Worm (Caenorhabditis elegans) whole organism, early embryonic: ENCODE data around the gene C35D10.5.
A peak's percentile ranks its signal among the peaks of the same experiment; 100 is the strongest.

Experiments used
- B0310.2 ChIP-seq: sonication (generic microtip); optimal IDR thresholded peaks from 2 replicates; lab custom pipeline; 2016; ENCODE audit warnings: mild to moderate bottlenecking, missing genetic modification characterization, missing compliant biosample characterization
- F13C5.2 ChIP-seq: sonication (generic microtip); optimal IDR thresholded peaks from 2 replicates; lab custom pipeline; 2017; ENCODE audit warnings: mild to moderate bottlenecking, missing genetic modification characterization, inconsistent platforms, missing compliant biosample characterization
- aly-1 ChIP-seq: sonication (generic microtip); optimal IDR thresholded peaks from 2 replicates; lab custom pipeline; 2016; ENCODE audit warnings: missing genetic modification characterization, missing compliant biosample characterization
- ama-1 ChIP-seq: fragments of 150-350 bp; optimal IDR thresholded peaks from 2 replicates; lab custom pipeline; 2014
- ceh-13 ChIP-seq: fragments of 200-800 bp; sonication (Bioruptor generic); optimal IDR thresholded peaks from 2 replicates; lab custom pipeline; 2018; ENCODE audit warnings: mild to moderate bottlenecking, missing genetic modification characterization, missing compliant biosample characterization
- ceh-36 ChIP-seq: sonication (generic microtip); optimal IDR thresholded peaks from 2 replicates; lab custom pipeline; 2016; ENCODE audit warnings: missing genetic modification characterization, inconsistent platforms, missing compliant biosample characterization
- ets-7 ChIP-seq: sonication (generic microtip); optimal IDR thresholded peaks from 2 replicates; lab custom pipeline; 2016; ENCODE audit warnings: missing genotype, missing genetic modification characterization, missing compliant biosample characterization
- flt-1 ChIP-seq: fragments of 200-800 bp; sonication (Bioruptor generic); IDR thresholded peaks from 2 replicates; pipeline ENCODE4 v1.3.6; 2022; ENCODE audit warnings: missing genetic modification characterization, missing compliant biosample characterization
- hmbx-1 ChIP-seq: sonication (generic microtip); optimal IDR thresholded peaks from 2 replicates; lab custom pipeline; 2016; ENCODE audit warnings: mild to moderate bottlenecking, missing genetic modification characterization, missing compliant biosample characterization
- hmg-4 ChIP-seq: fragments of 200-800 bp; sonication (Bioruptor generic); optimal IDR thresholded peaks from 2 replicates; lab custom pipeline; 2018; ENCODE audit warnings: mild to moderate bottlenecking, missing genetic modification characterization, missing compliant biosample characterization
- hnd-1 ChIP-seq: sonication (generic microtip); optimal IDR thresholded peaks from 2 replicates; lab custom pipeline; 2016; ENCODE audit warnings: missing genetic modification characterization, missing compliant biosample characterization
- pes-1 ChIP-seq: fragments of 200-800 bp; sonication (Bioruptor generic); IDR thresholded peaks from 2 replicates; pipeline ENCODE4 v1.3.6; 2022; ENCODE audit warnings: missing genetic modification reagents, missing genetic modification characterization, missing compliant biosample characterization
- scrt-1 ChIP-seq: fragments of 200-800 bp; sonication (Bioruptor generic); IDR thresholded peaks from 2 replicates; pipeline ENCODE4 v1.3.6; 2022; ENCODE audit warnings: missing genetic modification characterization, missing compliant biosample characterization
- sea-1 ChIP-seq: fragments of 200-800 bp; sonication (Bioruptor generic); conservative IDR thresholded peaks from 2 replicates; pipeline ENCODE4 v1.3.6; 2022; ENCODE audit warnings: missing genetic modification characterization, missing compliant biosample characterization
- tbx-11 ChIP-seq: fragments of 200-800 bp; sonication (Bioruptor generic); IDR thresholded peaks from 2 replicates; pipeline ENCODE4 v1.3.6; 2022; ENCODE audit warnings: missing genetic modification characterization, missing compliant biosample characterization
- tbx-37 ChIP-seq: fragments of 200-800 bp; sonication (Bioruptor generic); conservative IDR thresholded peaks from 2 replicates; pipeline ENCODE4 v1.3.6; 2022; ENCODE audit warnings: missing genetic modification reagents, missing genetic modification characterization, missing compliant biosample characterization
- tra-4 ChIP-seq: sonication (generic microtip); optimal IDR thresholded peaks from 2 replicates; lab custom pipeline; 2017; ENCODE audit warnings: missing genetic modification characterization, missing compliant biosample characterization

C35D10.5 gene

DNA sequence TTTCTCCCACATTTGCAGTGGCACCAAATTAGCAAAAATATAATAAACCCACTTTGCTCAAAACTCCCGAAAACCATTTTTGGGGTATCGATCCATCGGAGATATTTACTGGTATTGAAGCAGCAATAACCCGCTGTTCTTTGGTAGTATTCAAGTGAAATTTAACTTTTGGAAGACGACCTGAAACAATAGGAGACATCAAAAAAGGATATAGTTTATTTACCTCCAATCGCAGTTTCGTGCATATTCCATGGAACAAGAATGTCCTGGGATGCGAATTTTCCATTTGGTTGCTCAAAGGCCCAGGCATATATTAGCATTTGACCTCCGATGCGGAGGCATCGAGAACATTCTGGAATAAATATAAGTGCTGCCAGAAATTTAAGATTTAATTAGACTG lies 11.2 kb downstream of the C35D10.5 start:
- no peak for TF ChIP-seq ceh-13
- TF ChIP-seq hnd-1, result no peak
- TF ChIP-seq aly-1 (tag; lab: Kevin White, UChicago), result no peak
- no peak for TF ChIP-seq ama-1
- no peak for TF ChIP-seq ceh-36
- no peak for TF ChIP-seq sea-1 (GFP tag; lab: Robert Waterston, UW)
- no peak for TF ChIP-seq ets-7 (tag; lab: Kevin White, UChicago)
- TF ChIP-seq B0310.2 (tag; lab: Kevin White, UChicago), result no peak
- no peak for TF ChIP-seq scrt-1 (GFP tag; lab: Robert Waterston, UW)
- no peak for TF ChIP-seq tbx-11
- TF ChIP-seq pes-1 (GFP tag; lab: Robert Waterston, UW), result no peak
- TF ChIP-seq flt-1 (GFP tag; lab: Robert Waterston, UW), result no peak
- TF ChIP-seq hmbx-1, result no peak
- no peak for TF ChIP-seq hmg-4 (GFP tag; lab: Kevin White, UChicago)
- no peak for TF ChIP-seq tbx-37
- TF ChIP-seq tra-4, result no peak
- TF ChIP-seq F13C5.2 (tag; lab: Kevin White, UChicago), result no peak

- TF ChIP-seq ama-1 (no peak), ceh-13 (no peak), ets-7 (tag; lab: Kevin White, UChicago) (no peak), aly-1 (tag; lab: Kevin White, UChicago) (no peak), tra-4 (no peak), F13C5.2 (tag; lab: Kevin White, UChicago) (no peak), ceh-36 (no peak)
Observed at ce11 chrIII:4874671-4875070, 12.5 kb downstream of the C35D10.5 start, which contains the start of gene C35D10.12. C35D10.12 (minus strand) TSS chrIII:4874771.

- TF ChIP-seq hmbx-1 (no peak), aly-1 (tag; lab: Kevin White, UChicago) (no peak), sea-1 (GFP tag; lab: Robert Waterston, UW) (no peak), pes-1 (GFP tag; lab: Robert Waterston, UW) (no peak), hmg-4 (GFP tag; lab: Kevin White, UChicago) (no peak), tbx-37 (no peak), B0310.2 (tag; lab: Kevin White, UChicago) (no peak), scrt-1 (GFP tag; lab: Robert Waterston, UW) (no peak), tra-4 (no peak), flt-1 (GFP tag; lab: Robert Waterston, UW) (no peak), ceh-36 (no peak), ets-7 (tag; lab: Kevin White, UChicago) (no peak), tbx-11 (no peak), ceh-13 (no peak), hnd-1 (no peak), ama-1 (no peak), F13C5.2 (tag; lab: Kevin White, UChicago) (no peak)
Observed at ce11 chrIII:4875663-4876062, 13.5 kb downstream of the C35D10.5 start.

DNA sequence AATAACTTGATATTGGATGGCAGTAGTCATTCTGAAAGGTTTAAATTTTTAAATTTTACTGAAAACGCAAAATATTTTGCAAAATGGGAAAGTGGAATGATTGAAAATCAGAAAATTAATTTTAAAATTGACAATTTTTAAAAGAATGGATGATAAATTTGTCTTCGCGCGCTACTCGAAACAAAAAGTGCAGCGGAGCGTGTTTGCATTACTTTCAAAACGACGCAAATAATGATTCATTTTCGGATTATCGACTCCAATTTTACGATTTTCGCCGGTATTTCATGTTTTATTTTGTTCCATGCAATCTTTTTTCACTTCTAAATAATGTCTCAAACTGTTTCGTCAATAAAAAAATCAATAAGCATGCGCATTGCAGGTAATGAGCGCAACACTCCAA lies 16.1 kb downstream of the C35D10.5 start, which contains the start of the genes tost-1 and arx-6:
tost-1 (minus strand) TSS at position 31 of the 400 bp plus-strand sequence.
arx-6 (plus strand) TSS at position 378 of the 400 bp plus-strand sequence.
- TF ChIP-seq ceh-36 (no peak), hmg-4 (GFP tag; lab: Kevin White, UChicago) (peak; percentile 35)

- no peak for TF ChIP-seq scrt-1 (GFP tag; lab: Robert Waterston, UW)
- no peak for TF ChIP-seq tbx-11
- TF ChIP-seq ceh-13, result no peak
- no peak for TF ChIP-seq hmbx-1
- no peak for TF ChIP-seq hnd-1
- TF ChIP-seq F13C5.2 (tag; lab: Kevin White, UChicago), result no peak
- TF ChIP-seq tbx-37, result no peak
- no peak for TF ChIP-seq ama-1
Observed at ce11 chrIII:4879445-4879844, 17.3 kb downstream of the C35D10.5 start, which contains the start of gene C35D10.1. C35D10.1 (plus strand) TSS chrIII:4879745.

DNA sequence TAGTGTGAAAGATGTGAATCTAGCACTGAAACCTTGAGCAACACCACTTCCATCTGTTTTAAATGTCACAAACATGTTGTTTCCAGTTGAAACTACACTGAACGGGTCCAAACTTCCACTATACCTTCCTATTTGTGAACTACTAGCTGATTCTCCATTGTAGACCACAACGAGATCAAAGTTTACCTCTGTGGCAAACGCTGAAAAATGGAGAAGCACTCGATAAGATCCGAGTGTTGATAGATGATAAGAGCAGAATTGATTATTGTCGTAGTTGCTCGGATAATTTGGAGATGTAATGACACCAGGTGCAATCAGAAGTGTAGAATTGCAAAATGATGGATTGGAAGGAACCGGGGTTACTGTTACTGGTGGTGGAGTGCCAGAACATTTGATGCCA lies 19.8 kb downstream of the C35D10.5 start:
- TF ChIP-seq tra-4, result no peak
- TF ChIP-seq scrt-1 (GFP tag; lab: Robert Waterston, UW), result no peak
- no peak for TF ChIP-seq B0310.2 (tag; lab: Kevin White, UChicago)
- TF ChIP-seq hmbx-1, result no peak
- TF ChIP-seq ceh-36, result no peak
- no peak for TF ChIP-seq tbx-11
- no peak for TF ChIP-seq F13C5.2 (tag; lab: Kevin White, UChicago)
- TF ChIP-seq ama-1, result no peak
- no peak for TF ChIP-seq ets-7 (tag; lab: Kevin White, UChicago)
- TF ChIP-seq ceh-13, result no peak
- no peak for TF ChIP-seq tbx-37
- TF ChIP-seq hnd-1, result no peak
- TF ChIP-seq pes-1 (GFP tag; lab: Robert Waterston, UW), result no peak
- TF ChIP-seq flt-1 (GFP tag; lab: Robert Waterston, UW), result no peak
- no peak for TF ChIP-seq hmg-4 (GFP tag; lab: Kevin White, UChicago)
- TF ChIP-seq sea-1 (GFP tag; lab: Robert Waterston, UW), result no peak
- no peak for TF ChIP-seq aly-1 (tag; lab: Kevin White, UChicago)

DNA sequence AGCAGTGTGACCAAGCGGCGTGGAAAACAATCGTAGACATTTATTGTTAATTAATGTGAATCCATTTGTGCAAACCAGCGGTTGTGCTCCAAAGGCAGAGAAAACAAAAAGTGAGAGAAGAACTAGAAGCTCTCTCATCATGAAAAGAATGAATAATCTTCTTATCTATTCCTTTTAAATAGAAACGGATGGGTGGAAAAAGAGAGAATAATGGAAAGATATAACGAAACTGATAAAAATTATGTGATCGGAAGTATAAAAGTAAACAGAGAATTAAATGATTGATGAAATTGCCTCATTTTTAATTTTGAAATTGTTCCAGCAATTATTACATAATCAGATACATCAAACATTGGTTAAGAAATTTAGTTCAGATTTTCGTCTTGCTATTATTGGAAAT lies 21.3 kb downstream of the C35D10.5 start, which contains the start of gene clec-5:
clec-5 (minus strand) TSS at position 178 of the 400 bp plus-strand sequence.
- TF ChIP-seq tbx-11 (no peak), pes-1 (GFP tag; lab: Robert Waterston, UW) (no peak), scrt-1 (GFP tag; lab: Robert Waterston, UW) (no peak)

DNA sequence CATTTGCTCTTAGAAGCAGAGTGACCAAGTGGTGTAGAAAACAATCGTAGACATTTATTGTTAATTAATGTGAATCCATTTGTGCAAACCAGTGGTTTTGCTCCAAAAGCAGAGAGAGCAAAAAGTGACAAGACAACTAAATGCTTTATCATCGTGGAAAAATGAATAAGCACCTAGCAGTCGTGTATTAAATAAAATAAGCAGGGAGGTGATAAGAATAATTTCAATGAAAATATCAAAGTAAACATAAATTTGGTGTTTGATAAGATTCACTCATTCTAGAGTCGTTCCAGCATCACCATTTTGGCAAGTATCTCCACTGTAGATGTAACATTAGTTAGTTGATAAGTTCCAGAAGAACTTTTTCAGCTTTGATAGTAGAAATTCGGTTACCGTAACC lies 25.1 kb downstream of the C35D10.5 start, which contains the start of gene clec-6:
clec-6 (minus strand) TSS at position 154 of the 400 bp plus-strand sequence.
- TF ChIP-seq ceh-36 (no peak), hmbx-1 (no peak), scrt-1 (GFP tag; lab: Robert Waterston, UW) (no peak), flt-1 (GFP tag; lab: Robert Waterston, UW) (no peak), hnd-1 (no peak), ets-7 (tag; lab: Kevin White, UChicago) (no peak), sea-1 (GFP tag; lab: Robert Waterston, UW) (no peak), tbx-37 (no peak), pes-1 (GFP tag; lab: Robert Waterston, UW) (no peak), hmg-4 (GFP tag; lab: Kevin White, UChicago) (no peak), tra-4 (no peak), ceh-13 (no peak), ama-1 (no peak), aly-1 (tag; lab: Kevin White, UChicago) (no peak), F13C5.2 (tag; lab: Kevin White, UChicago) (no peak), B0310.2 (tag; lab: Kevin White, UChicago) (no peak), tbx-11 (no peak)
